Fruit fly (Drosophila melanogaster) whole organism, prepupa: Measurements from ENCODE around the gene mRpS2.

Experiments used
- CG10631 ChIP-seq: fragments of 200-800 bp; sonication (Bioruptor generic); optimal IDR thresholded peaks from 2 replicates; lab custom pipeline; 2016; ENCODE audit warnings: missing biosample characterization, missing genetic modification characterization
- CG10669 ChIP-seq: fragments of 200-800 bp; sonication (Bioruptor generic); optimal IDR thresholded peaks from 3 replicates; lab custom pipeline; 2018; ENCODE audit warnings: missing biosample characterization, mild to moderate bottlenecking, missing genetic modification characterization, moderate library complexity
- CG11294 ChIP-seq: fragments of 200-800 bp; sonication (Bioruptor generic); IDR thresholded peaks from 2 replicates; pipeline ENCODE4 v1.3.6; 2022; ENCODE audit warnings: missing biosample characterization, missing genetic modification characterization
- CG11762 ChIP-seq: fragments of 200-800 bp; sonication (Bioruptor generic); optimal IDR thresholded peaks from 3 replicates; lab custom pipeline; 2016; ENCODE audit warnings: missing biosample characterization, missing genetic modification characterization; ENCODE audit not compliant: insufficient read depth
- CG11902 ChIP-seq: fragments of 200-800 bp; sonication (Bioruptor generic); optimal IDR thresholded peaks from 3 replicates; lab custom pipeline; 2016; ENCODE audit warnings: missing biosample characterization, missing genetic modification characterization
- CG15336 ChIP-seq: fragments of 200-800 bp; sonication (Bioruptor generic); IDR thresholded peaks from 2 replicates; pipeline ENCODE4 v1.3.6; 2022; ENCODE audit warnings: missing biosample characterization, missing genetic modification characterization
- CG1621 ChIP-seq: fragments of 200-800 bp; sonication (Bioruptor generic); optimal IDR thresholded peaks from 3 replicates; lab custom pipeline; 2018; ENCODE audit warnings: missing biosample characterization, mild to moderate bottlenecking, missing genetic modification characterization
- CG16779 ChIP-seq: fragments of 200-800 bp; sonication (Bioruptor generic); optimal IDR thresholded peaks from 3 replicates; lab custom pipeline; 2017; ENCODE audit warnings: missing biosample characterization, mild to moderate bottlenecking, missing genetic modification characterization
- CG3032 ChIP-seq: fragments of 200-800 bp; optimal IDR thresholded peaks from 2 replicates; lab custom pipeline; 2019; ENCODE audit warnings: missing biosample characterization, mild to moderate bottlenecking, missing genetic modification characterization, moderate library complexity
- CG31627 ChIP-seq: fragments of 200-800 bp; sonication (Bioruptor generic); optimal IDR thresholded peaks from 3 replicates; lab custom pipeline; 2016; ENCODE audit warnings: missing biosample characterization, missing genetic modification characterization
- CG32006 ChIP-seq: fragments of 200-800 bp; sonication (Bioruptor generic); optimal IDR thresholded peaks from 3 replicates; lab custom pipeline; 2017; ENCODE audit warnings: missing biosample characterization, mild to moderate bottlenecking, missing genetic modification characterization
- CG34406 ChIP-seq: fragments of 200-800 bp; sonication (Bioruptor generic); optimal IDR thresholded peaks from 3 replicates; lab custom pipeline; 2016; ENCODE audit warnings: missing biosample characterization, missing genetic modification characterization
- CG4318 ChIP-seq: fragments of 200-800 bp; sonication (Bioruptor generic); optimal IDR thresholded peaks from 3 replicates; lab custom pipeline; 2017; ENCODE audit warnings: missing biosample characterization, mild to moderate bottlenecking, missing genetic modification characterization
- CG6163 ChIP-seq: fragments of 200-800 bp; sonication (Bioruptor generic); IDR thresholded peaks from 3 replicates; pipeline ENCODE4 v1.3.6; 2022; ENCODE audit warnings: missing biosample characterization, missing genetic modification characterization
- CG6276 ChIP-seq: fragments of 200-800 bp; sonication (Bioruptor generic); optimal IDR thresholded peaks from 2 replicates; lab custom pipeline; 2017; ENCODE audit warnings: missing biosample characterization, mild to moderate bottlenecking, missing genetic modification characterization
- CG6792 ChIP-seq: fragments of 200-800 bp; sonication (Bioruptor generic); optimal IDR thresholded peaks from 3 replicates; lab custom pipeline; 2016; ENCODE audit warnings: missing biosample characterization, missing genetic modification characterization
- CG6808 ChIP-seq: fragments of 200-800 bp; sonication (Bioruptor generic); optimal IDR thresholded peaks from 3 replicates; lab custom pipeline; 2017; ENCODE audit warnings: missing biosample characterization, missing genetic modification characterization, mild to moderate bottlenecking, moderate library complexity, missing genetic modification reagents
- CG6854 ChIP-seq: fragments of 200-800 bp; sonication (Bioruptor generic); optimal IDR thresholded peaks from 2 replicates; lab custom pipeline; 2017; ENCODE audit warnings: missing biosample characterization, mild to moderate bottlenecking, missing genetic modification characterization
- CG8319 ChIP-seq: fragments of 200-800 bp; sonication (Bioruptor generic); optimal IDR thresholded peaks from 3 replicates; lab custom pipeline; 2016; ENCODE audit warnings: missing biosample characterization, missing genetic modification characterization
- CG9139 ChIP-seq: fragments of 200-800 bp; sonication (Bioruptor generic); optimal IDR thresholded peaks from 3 replicates; lab custom pipeline; 2017; ENCODE audit warnings: missing biosample characterization, mild to moderate bottlenecking, missing genetic modification characterization
- Eip78C ChIP-seq: fragments of 200-800 bp; sonication (Bioruptor generic); peaks from one replicate; lab custom pipeline; 2016; ENCODE audit warnings: missing biosample characterization, missing genetic modification characterization
- Eip93F ChIP-seq: fragments of 200-800 bp; sonication (Bioruptor generic); optimal IDR thresholded peaks from 2 replicates; lab custom pipeline; 2016; ENCODE audit warnings: missing biosample characterization, mild to moderate bottlenecking, missing genetic modification characterization
- Ets96B ChIP-seq: fragments of 200-800 bp; optimal IDR thresholded peaks from 2 replicates; lab custom pipeline; 2019; ENCODE audit warnings: missing biosample characterization, mild to moderate bottlenecking, missing genetic modification characterization, moderate library complexity
- Hr38 ChIP-seq: sonication (Bioruptor generic); optimal IDR thresholded peaks from 2 replicates; lab custom pipeline; 2016; ENCODE audit warnings: missing biosample characterization, missing genetic modification characterization
- Hr39 ChIP-seq: fragments of 200-800 bp; sonication (Bioruptor generic); optimal IDR thresholded peaks from 2 replicates; lab custom pipeline; 2016; ENCODE audit warnings: missing biosample characterization, missing genetic modification characterization
- Hr4 ChIP-seq: fragments of 200-800 bp; sonication (Bioruptor generic); optimal IDR thresholded peaks from 3 replicates; lab custom pipeline; 2016; ENCODE audit warnings: missing biosample characterization, missing genetic modification characterization
- Lpt ChIP-seq: fragments of 200-800 bp; sonication (Bioruptor generic); optimal IDR thresholded peaks from 3 replicates; lab custom pipeline; 2016; ENCODE audit warnings: missing biosample characterization, missing genetic modification characterization
- Met ChIP-seq: fragments of 200-800 bp; sonication (Bioruptor generic); optimal IDR thresholded peaks from 3 replicates; lab custom pipeline; 2016; ENCODE audit warnings: missing biosample characterization, missing genetic modification characterization
- OdsH ChIP-seq: fragments of 200-800 bp; sonication (Bioruptor generic); optimal IDR thresholded peaks from 3 replicates; lab custom pipeline; 2016; ENCODE audit warnings: missing biosample characterization, missing genetic modification characterization
- Sox14 ChIP-seq: fragments of 200-800 bp; sonication (Bioruptor generic); optimal IDR thresholded peaks from 3 replicates; lab custom pipeline; 2016; ENCODE audit warnings: missing biosample characterization, missing genetic modification characterization
- acj6 ChIP-seq: fragments of 200-800 bp; sonication (Bioruptor generic); optimal IDR thresholded peaks from 3 replicates; lab custom pipeline; 2016; ENCODE audit warnings: missing biosample characterization, missing genetic modification characterization
- cyc ChIP-seq: fragments of 200-800 bp; sonication (Bioruptor generic); optimal IDR thresholded peaks from 3 replicates; lab custom pipeline; 2016; ENCODE audit warnings: missing biosample characterization, missing genetic modification characterization
- eg ChIP-seq: fragments of 200-800 bp; sonication (Bioruptor generic); IDR thresholded peaks from 3 replicates; pipeline ENCODE4 v1.3.6; 2022; ENCODE audit warnings: missing biosample characterization, missing genetic modification characterization
- esn ChIP-seq: fragments of 200-800 bp; sonication (Bioruptor generic); optimal IDR thresholded peaks from 2 replicates; lab custom pipeline; 2016; ENCODE audit warnings: missing biosample characterization, mild to moderate bottlenecking, missing genetic modification characterization, moderate library complexity
- fd59A ChIP-seq: fragments of 200-800 bp; sonication (Bioruptor generic); optimal IDR thresholded peaks from 2 replicates; lab custom pipeline; 2017; ENCODE audit warnings: missing biosample characterization, mild to moderate bottlenecking, missing genetic modification characterization, missing genetic modification reagents
- fkh ChIP-seq: fragments of 200-800 bp; sonication (Bioruptor generic); optimal IDR thresholded peaks from 3 replicates; lab custom pipeline; 2017; ENCODE audit warnings: missing biosample characterization, mild to moderate bottlenecking, missing genetic modification characterization, moderate library complexity
- lz ChIP-seq: fragments of 200-800 bp; sonication (Bioruptor generic); optimal IDR thresholded peaks from 3 replicates; lab custom pipeline; 2016; ENCODE audit warnings: missing biosample characterization, missing genetic modification characterization
- net ChIP-seq: fragments of 200-800 bp; sonication (Bioruptor generic); optimal IDR thresholded peaks from 3 replicates; lab custom pipeline; 2016; ENCODE audit warnings: missing biosample characterization, missing genetic modification characterization
- pdm3 ChIP-seq: fragments of 200-800 bp; sonication (Bioruptor generic); optimal IDR thresholded peaks from 3 replicates; lab custom pipeline; 2016; ENCODE audit warnings: missing biosample characterization, missing genetic modification characterization
- salr ChIP-seq, 2 experiments: fragments of 200-800 bp; sonication (Bioruptor generic); optimal IDR thresholded peaks; 3 replicates each; lab custom pipeline; 2016 to 2018; ENCODE audit warnings: missing biosample characterization in 2 of 2, missing genetic modification characterization in 2 of 2, mild to moderate bottlenecking in 1 of 2
- spab ChIP-seq: fragments of 200-800 bp; sonication (Bioruptor generic); optimal IDR thresholded peaks from 2 replicates; lab custom pipeline; 2017; ENCODE audit warnings: missing biosample characterization, mild to moderate bottlenecking, missing genetic modification characterization, missing genetic modification reagents
- ss ChIP-seq, 2 experiments: fragments of 200-800 bp; sonication (Bioruptor generic); optimal IDR thresholded peaks; 2 replicates in 1 of 2; 3 replicates in 1 of 2; lab custom pipeline; 2017 to 2018; ENCODE audit warnings: mild to moderate bottlenecking in 2 of 2, missing biosample characterization in 2 of 2, missing genetic modification characterization in 2 of 2, moderate library complexity in 1 of 2
- svp ChIP-seq: fragments of 200-800 bp; sonication (Bioruptor generic); peaks from one replicate; lab custom pipeline; 2016; ENCODE audit warnings: missing biosample characterization, missing genetic modification characterization
- topi ChIP-seq: fragments of 200-800 bp; sonication (Bioruptor generic); optimal IDR thresholded peaks from 3 replicates; lab custom pipeline; 2016; ENCODE audit warnings: missing biosample characterization, missing genetic modification characterization
- vri ChIP-seq: fragments of 200-800 bp; sonication (Bioruptor generic); optimal IDR thresholded peaks from 3 replicates; lab custom pipeline; 2016; ENCODE audit warnings: missing biosample characterization, mild to moderate bottlenecking, missing genetic modification characterization

The mRpS2 gene

DNA sequence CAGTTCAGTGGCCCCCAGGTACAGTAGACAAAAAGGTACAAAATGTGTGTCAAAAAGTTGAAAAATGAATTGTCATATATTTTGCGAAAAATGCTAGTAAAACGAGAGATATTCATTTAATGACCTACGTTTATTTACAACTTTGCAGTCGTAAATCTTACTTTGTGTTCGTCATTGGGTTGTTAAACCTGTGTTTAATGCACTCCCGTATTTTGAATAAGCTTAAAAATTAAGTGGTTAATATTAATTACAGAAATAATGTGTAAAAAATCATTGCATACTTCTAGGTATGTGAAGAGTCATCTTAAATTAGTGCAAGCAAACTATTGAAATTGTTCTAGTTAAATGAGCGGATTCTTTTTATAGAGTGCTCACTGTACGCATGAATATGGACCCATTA, 38.3 kb upstream of the mRpS2 start:
- TF ChIP-seq CG6792 (peak; percentile 2), CG3032 (tag; lab: Kevin White, UChicago) (peak; percentile 48), OdsH (GFP tag; lab: Kevin White, UChicago) (peak; percentile 30), fd59A (GFP tag; lab: Kevin White, UChicago) (peak; percentile 12), Eip78C (GFP tag; lab: Kevin White, UChicago) (peak; percentile 75), CG6163 (GFP tag; lab: Robert Waterston, UW) (no peak), CG11902 (no peak), eg (no peak), pdm3 (GFP tag; lab: Kevin White, UChicago) (no peak), fkh (no peak), CG8319 (GFP tag; lab: Kevin White, UChicago) (no peak), topi (GFP tag; lab: Kevin White, UChicago) (peak; percentile 8), CG6808 (GFP tag; lab: Kevin White, UChicago) (peak; percentile 37), acj6 (GFP tag; lab: Kevin White, UChicago) (peak; percentile 12), spab (peak; percentile 25), Ets96B (tag; lab: Kevin White, UChicago) (peak; percentile 37), lz (GFP tag; lab: Kevin White, UChicago) (no peak), CG6854 (GFP tag; lab: Kevin White, UChicago) (no peak), CG6276 (GFP tag; lab: Kevin White, UChicago) (no peak), vri (GFP tag; lab: Kevin White, UChicago) (no peak), CG32006 (GFP tag; lab: Kevin White, UChicago) (peak; percentile 16), Hr4 (GFP tag; lab: Kevin White, UChicago) (peak; percentile 25), CG11294 (GFP tag; lab: Robert Waterston, UW) (no peak), Met (GFP tag; lab: Kevin White, UChicago) (peak; percentile 24), CG10631 (GFP tag; lab: Kevin White, UChicago) (peak; percentile 44), CG34406 (GFP tag; lab: Kevin White, UChicago) (no peak), CG1621 (tag; lab: Kevin White, UChicago) (peak; percentile 6), ss (GFP tag; optimal IDR thresholded peaks at IDR 0.05; lab: Kevin White, UChicago) (no peak), salr (GFP tag; optimal IDR thresholded peaks at IDR 0.05; lab: Kevin White, UChicago) (no peak), Eip93F (GFP tag; lab: Kevin White, UChicago) (no peak), CG10669 (peak; percentile 25), svp (GFP tag; lab: Kevin White, UChicago) (no peak), CG31627 (GFP tag; lab: Kevin White, UChicago) (peak; percentile 1), cyc (GFP tag; lab: Kevin White, UChicago) (no peak), Hr39 (GFP tag; lab: Kevin White, UChicago) (peak; percentile 13), Sox14 (GFP tag; lab: Kevin White, UChicago) (peak; percentile 7)

DNA sequence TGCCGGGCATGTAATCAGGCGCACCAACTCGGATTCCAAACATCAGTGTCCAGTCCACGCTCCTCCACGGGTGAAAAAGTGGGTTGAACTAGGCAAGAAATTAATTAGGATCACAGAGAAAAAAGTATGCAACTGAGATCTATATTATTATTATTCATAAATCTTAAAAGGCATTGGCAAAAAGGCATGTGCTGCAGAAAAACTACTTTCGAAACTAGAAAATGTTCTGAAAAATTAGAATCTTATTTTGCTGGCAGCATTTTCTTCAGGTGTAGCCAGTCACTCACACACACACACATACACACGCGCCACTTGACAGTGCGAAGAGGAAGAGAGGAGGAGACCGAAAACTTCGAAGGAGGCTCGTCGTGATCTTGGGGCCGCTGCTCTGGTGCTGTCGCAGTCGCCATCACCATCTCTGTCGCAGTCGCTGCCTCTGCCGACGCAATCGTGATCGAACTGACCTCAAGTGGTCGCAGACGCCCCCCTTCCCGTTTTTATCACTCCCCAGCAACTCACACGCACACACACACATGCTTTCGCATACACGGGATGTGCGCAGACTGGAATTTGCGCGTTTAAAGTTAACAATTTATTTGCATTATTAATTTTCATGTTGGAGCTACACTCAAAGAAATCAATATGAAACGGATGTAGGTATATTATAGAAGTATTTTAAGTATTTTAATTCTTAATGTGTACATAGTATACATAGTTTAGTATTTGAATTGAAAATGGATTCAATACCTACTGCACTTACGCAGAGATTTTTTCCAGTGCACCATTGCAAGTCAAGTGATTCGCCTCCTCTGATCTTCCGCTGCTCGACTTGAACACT, 37.4 kb upstream of the mRpS2 start:
- TF ChIP-seq Eip78C (GFP tag; lab: Kevin White, UChicago) (peak; percentile 98), fd59A (GFP tag; lab: Kevin White, UChicago) (peak; percentile 92), Hr4 (GFP tag; lab: Kevin White, UChicago) (peak; percentile 92), net (GFP tag; lab: Kevin White, UChicago) (peak; percentile 87), CG11762 (GFP tag; lab: Kevin White, UChicago) (peak; percentile 92), Ets96B (tag; lab: Kevin White, UChicago) (peak; percentile 96), esn (GFP tag; lab: Kevin White, UChicago) (peak; percentile 89), spab (peak; percentile 85), Lpt (GFP tag; lab: Kevin White, UChicago) (peak; percentile 86), CG1621 (tag; lab: Kevin White, UChicago) (peak; percentile 92), Met (GFP tag; lab: Kevin White, UChicago) (peak; percentile 83), CG6854 (GFP tag; lab: Kevin White, UChicago) (peak; percentile 62), acj6 (GFP tag; lab: Kevin White, UChicago) (peak; percentile 94), CG16779 (tag; lab: Kevin White, UChicago) (peak; percentile 76), CG4318 (GFP tag; lab: Kevin White, UChicago) (peak; percentile 87), pdm3 (GFP tag; lab: Kevin White, UChicago) (peak; percentile 89), CG32006 (GFP tag; lab: Kevin White, UChicago) (peak; percentile 92), CG6163 (GFP tag; lab: Robert Waterston, UW) (peak; percentile 97), ss (GFP tag; optimal IDR thresholded peaks at IDR 0.05; lab: Kevin White, UChicago) (peak; percentile 89 to 92), topi (GFP tag; lab: Kevin White, UChicago) (peak; percentile 89), CG10669 (peak; percentile 91), CG15336 (GFP tag; lab: Robert Waterston, UW) (peak; percentile 94), CG9139 (GFP tag; lab: Kevin White, UChicago) (peak; percentile 89), Hr39 (GFP tag; lab: Kevin White, UChicago) (peak; percentile 85), salr (GFP tag; optimal IDR thresholded peaks at IDR 0.05; lab: Kevin White, UChicago) (peak; percentile 80 to 91), vri (GFP tag; lab: Kevin White, UChicago) (peak; percentile 77), svp (GFP tag; lab: Kevin White, UChicago) (peak; percentile 99), Hr38 (no peak)
